Fruit fly (Drosophila melanogaster): ENCODE measurements around the gene CG14983.

The CG14983 gene

DNA sequence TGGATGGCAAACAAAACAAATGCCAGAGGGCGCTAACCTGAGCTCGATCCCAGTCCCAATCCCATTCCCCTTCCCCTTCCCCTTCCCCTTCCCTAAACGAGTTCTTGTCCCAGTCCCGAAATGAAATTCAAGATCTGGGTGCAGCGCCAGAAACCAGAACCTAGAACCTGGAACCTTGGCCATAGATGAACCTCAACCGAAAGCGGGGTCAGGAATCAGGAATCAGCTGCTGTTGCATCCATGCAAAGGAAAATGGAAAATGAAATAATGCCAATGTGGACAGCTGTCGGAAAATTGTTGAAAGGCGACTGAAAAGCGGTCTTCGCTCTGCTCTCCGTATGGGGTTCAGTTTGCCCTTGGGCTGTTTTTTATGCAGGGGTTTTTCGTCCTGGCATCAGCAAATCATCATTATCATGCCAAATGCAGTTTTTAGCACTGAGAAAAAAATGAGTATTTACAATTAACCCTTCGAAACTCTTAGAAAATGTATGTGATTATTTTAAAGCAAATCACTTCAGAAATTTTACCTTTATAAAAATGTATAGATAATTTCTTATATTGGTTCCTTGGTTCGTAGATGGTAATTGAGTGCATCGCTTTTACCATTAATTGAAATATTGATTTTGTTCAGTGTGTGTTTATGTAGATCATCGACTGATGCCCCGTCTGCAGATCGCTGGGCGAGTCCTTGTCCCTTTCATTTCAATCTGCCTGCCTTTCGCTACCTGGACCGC is 28.7 kb upstream of the CG14983 start (continued):
- TF ChIP-seq lola (GFP tag; optimal IDR thresholded peaks at IDR 0.05), result peak in 1 of 3 experiments; percentile 80
- TF ChIP-seq bcd (GFP tag; optimal IDR thresholded peaks at IDR 0.05), result no peak
- TF ChIP-seq Gsc (GFP tag; IDR thresholded peaks at IDR 0.05), result no peak
- no peak for TF ChIP-seq CG17612 (GFP tag; IDR thresholded peaks at IDR 0.05)
- no peak for TF ChIP-seq Aef1 (GFP tag; IDR thresholded peaks at IDR 0.05)
- TF ChIP-seq CG8388 (GFP tag; optimal IDR thresholded peaks at IDR 0.05), result peak; percentile 33
- TF ChIP-seq CG1024 (GFP tag; IDR thresholded peaks at IDR 0.05), result no peak
- no peak for TF ChIP-seq GATAe (GFP tag; conservative IDR thresholded peaks at IDR 0.05)
- no peak for TF ChIP-seq Nf-YA (GFP tag; IDR thresholded peaks at IDR 0.05)
- peak; percentile 64 for TF ChIP-seq CG10267 (tag; optimal IDR thresholded peaks at IDR 0.05)
- peak; percentile 9 for TF ChIP-seq CG10209 (GFP tag; optimal IDR thresholded peaks at IDR 0.05)
- no peak for TF ChIP-seq CG8281 (tag; optimal IDR thresholded peaks at IDR 0.05)
- TF ChIP-seq fd102C (GFP tag; optimal IDR thresholded peaks at IDR 0.05), result peak; percentile 39
- TF ChIP-seq cg (GFP tag; optimal IDR thresholded peaks at IDR 0.05), result no peak
- no peak for TF ChIP-seq Oaz (GFP tag; IDR thresholded peaks at IDR 0.05)
- peak; percentile 39 for TF ChIP-seq Ssrp (tag; optimal IDR thresholded peaks at IDR 0.05)
- no peak for TF ChIP-seq lmd (GFP tag; IDR thresholded peaks at IDR 0.05)
- no peak for TF ChIP-seq CkIIα-i1 (GFP tag; IDR thresholded peaks at IDR 0.05)
- no peak for TF ChIP-seq Antp (GFP tag; optimal IDR thresholded peaks at IDR 0.05)
- TF ChIP-seq ftz-f1 (GFP tag; optimal IDR thresholded peaks at IDR 0.05), result no peak
- peak; percentile 5 for TF ChIP-seq CG5245 (GFP tag; optimal IDR thresholded peaks at IDR 0.05)
- peak; percentile 19 for TF ChIP-seq gcm (GFP tag; optimal IDR thresholded peaks at IDR 0.05)
- TF ChIP-seq CG12236 (GFP tag; optimal IDR thresholded peaks at IDR 0.05), result no peak
- TF ChIP-seq Atf3 (GFP tag; optimal IDR thresholded peaks at IDR 0.05), result no peak
- TF ChIP-seq CG2875 (GFP tag; optimal IDR thresholded peaks at IDR 0.05), result no peak
- TF ChIP-seq NC2β (GFP tag; optimal IDR thresholded peaks at IDR 0.05), result peak; percentile 38
- no peak for TF ChIP-seq prd (optimal IDR thresholded peaks at IDR 0.05)
- TF ChIP-seq prd (GFP tag; IDR thresholded peaks at IDR 0.05), result peak; percentile 77
- TF ChIP-seq Rfx (GFP tag; IDR thresholded peaks at IDR 0.05), result no peak
- TF ChIP-seq Dip2 (GFP tag; IDR thresholded peaks at IDR 0.05), result no peak
- peak; percentile 64 for TF ChIP-seq CG12391 (tag; optimal IDR thresholded peaks at IDR 0.05)
- TF ChIP-seq Gug (GFP tag; IDR thresholded peaks at IDR 0.05), result no peak
- TF ChIP-seq CG2678 (tag; optimal IDR thresholded peaks at IDR 0.05), result peak; percentile 11
- TF ChIP-seq bsh (GFP tag; optimal IDR thresholded peaks at IDR 0.05), result peak in 1 of 2 experiments; percentile 51
- TF ChIP-seq her (GFP tag; optimal IDR thresholded peaks at IDR 0.05), result no peak
- TF ChIP-seq gfzf (GFP tag; optimal IDR thresholded peaks at IDR 0.05), result no peak
- no peak for TF ChIP-seq fru (optimal IDR thresholded peaks at IDR 0.05)
- no peak for TF ChIP-seq disco-r (GFP tag; optimal IDR thresholded peaks at IDR 0.05)
- no peak for TF ChIP-seq pita (GFP tag; optimal IDR thresholded peaks at IDR 0.05)
- TF ChIP-seq MBD-R2 (GFP tag; IDR thresholded peaks at IDR 0.05), result no peak
- TF ChIP-seq nmo (GFP tag; optimal IDR thresholded peaks at IDR 0.05), result peak; percentile 57
- no peak for TF ChIP-seq ind (GFP tag; optimal IDR thresholded peaks at IDR 0.05)
- no peak for TF ChIP-seq vnd (GFP tag; IDR thresholded peaks at IDR 0.05; ENCODE audit: partially characterized antibody)
- peak; percentile 61 for TF ChIP-seq gem (tag; optimal IDR thresholded peaks at IDR 0.05)
- TF ChIP-seq Kr (GFP tag; optimal IDR thresholded peaks at IDR 0.05), result no peak
- no peak for TF ChIP-seq E2f1 (GFP tag; IDR thresholded peaks at IDR 0.05)
- TF ChIP-seq Lim3 (GFP tag; IDR thresholded peaks at IDR 0.05), result no peak
- no peak for TF ChIP-seq Atf-2 (GFP tag; optimal IDR thresholded peaks at IDR 0.05)
- no peak for TF ChIP-seq Asciz (GFP tag; optimal IDR thresholded peaks at IDR 0.05)
- no peak for TF ChIP-seq CG10321 (GFP tag; IDR thresholded peaks at IDR 0.05)
- no peak for TF ChIP-seq CG34224 (GFP tag; IDR thresholded peaks at IDR 0.05; ENCODE audit: partially characterized antibody)
